Worm (Caenorhabditis elegans): ENCODE measurements around the gene fbxa-218.
A peak's percentile ranks its signal among the peaks of the same experiment; 100 is the strongest.

DNA sequence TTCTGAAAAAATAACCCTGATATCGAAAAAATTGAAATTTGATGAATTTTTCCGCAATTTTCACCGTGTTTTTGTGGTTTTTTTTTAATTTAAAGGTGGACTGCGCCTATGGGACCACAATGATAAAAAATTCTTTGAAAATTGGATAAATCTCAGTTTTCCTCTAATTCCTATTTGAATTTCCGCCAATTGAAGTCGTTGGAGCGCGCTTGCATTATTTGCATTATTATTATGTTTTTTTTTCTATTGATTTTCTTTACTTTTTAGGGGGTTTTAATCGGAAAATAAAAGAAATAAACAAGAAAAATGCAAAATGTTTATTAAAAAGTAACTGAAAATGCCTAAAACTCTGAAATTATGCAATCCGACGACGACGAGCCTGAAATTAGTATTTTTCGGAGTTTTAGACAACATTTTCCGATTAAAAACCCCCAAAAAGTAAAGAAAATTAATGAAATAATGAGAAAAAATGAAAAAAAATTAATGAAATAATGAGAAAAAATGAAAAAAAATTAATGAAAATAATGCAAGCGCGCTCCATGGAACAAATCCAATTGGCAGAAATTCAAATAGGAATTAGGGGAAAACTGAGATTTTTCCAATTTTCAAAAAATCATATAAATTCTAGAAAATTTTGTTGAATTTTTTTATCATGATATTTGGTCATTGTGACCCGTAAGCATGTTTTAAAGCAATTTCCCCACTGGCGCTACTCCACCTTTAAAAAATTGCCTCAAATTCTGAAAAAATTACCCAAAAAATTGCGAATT lies 19.5 kb downstream of the fbxa-218 start:
- peak; percentile 25 for TF ChIP-seq gmeb-1 (tag; optimal IDR thresholded peaks at IDR 0.05)
- TF ChIP-seq ZK546.5 (tag; optimal IDR thresholded peaks at IDR 0.05): no peak

Data from whole organism, L2 larva.